Fruit fly (Drosophila melanogaster) whole organism, embryonic: ENCODE measurements around the gene CG7304.

ENCODE experiments used
- CG10267 ChIP-seq: fragments of 200-800 bp; sonication (Bioruptor generic); optimal IDR thresholded peaks from 2 replicates; lab custom pipeline; 2018; ENCODE audit warnings: missing biosample characterization, mild to moderate bottlenecking, missing genetic modification characterization, moderate library complexity
- CG10959 ChIP-seq: fragments of 200-800 bp; sonication (Bioruptor generic); IDR thresholded peaks from 2 replicates; pipeline ENCODE4 v1.3.6; 2022; ENCODE audit warnings: missing biosample characterization, missing genetic modification characterization
- CG10979 ChIP-seq: fragments of 200-800 bp; sonication (Bioruptor generic); optimal IDR thresholded peaks from 2 replicates; lab custom pipeline; 2018; ENCODE audit warnings: missing biosample characterization, mild to moderate bottlenecking, missing genetic modification characterization, moderate library complexity
- CG12391 ChIP-seq: fragments of 200-800 bp; sonication (Bioruptor generic); optimal IDR thresholded peaks from 3 replicates; lab custom pipeline; 2018; ENCODE audit warnings: missing biosample characterization, mild to moderate bottlenecking, missing genetic modification characterization, moderate library complexity
- CG12659 ChIP-seq: fragments of 200-800 bp; sonication (Bioruptor generic); optimal IDR thresholded peaks from 3 replicates; lab custom pipeline; 2017; ENCODE audit warnings: mild to moderate bottlenecking, missing biosample characterization, missing genetic modification reagents, missing genetic modification characterization
- CG13775 ChIP-seq: fragments of 200-800 bp; sonication (Bioruptor generic); optimal IDR thresholded peaks from 3 replicates; lab custom pipeline; 2017; ENCODE audit warnings: missing biosample characterization, mild to moderate bottlenecking, missing genetic modification characterization
- CG14710 ChIP-seq: fragments of 200-800 bp; sonication (Bioruptor generic); optimal IDR thresholded peaks from 3 replicates; lab custom pipeline; 2019; ENCODE audit warnings: missing biosample characterization, mild to moderate bottlenecking, missing genetic modification characterization, moderate library complexity
- CG16815 ChIP-seq: fragments of 200-800 bp; sonication (Bioruptor generic); optimal IDR thresholded peaks from 3 replicates; lab custom pipeline; 2017; ENCODE audit warnings: missing biosample characterization, mild to moderate bottlenecking, missing genetic modification characterization
- CG17361 ChIP-seq: fragments of 200-800 bp; sonication (Bioruptor generic); IDR thresholded peaks from 3 replicates; pipeline ENCODE4 v1.3.6; 2022; ENCODE audit warnings: missing biosample characterization, missing genetic modification characterization
- CG17829 ChIP-seq: fragments of 200-800 bp; optimal IDR thresholded peaks from 2 replicates; lab custom pipeline; 2019; ENCODE audit warnings: missing biosample characterization, mild to moderate bottlenecking, missing genetic modification characterization, moderate library complexity
- CG18262 ChIP-seq: fragments of 200-800 bp; optimal IDR thresholded peaks from 3 replicates; lab custom pipeline; 2019; ENCODE audit warnings: missing biosample characterization, mild to moderate bottlenecking, missing genetic modification characterization, moderate library complexity
- CG18619 ChIP-seq: fragments of 200-800 bp; sonication (Bioruptor generic); optimal IDR thresholded peaks from 3 replicates; lab custom pipeline; 2017; ENCODE audit warnings: missing biosample characterization, mild to moderate bottlenecking, missing genetic modification characterization
- CG2712 ChIP-seq: fragments of 200-800 bp; optimal IDR thresholded peaks from 3 replicates; lab custom pipeline; 2019; ENCODE audit warnings: missing biosample characterization, mild to moderate bottlenecking, missing genetic modification characterization, moderate library complexity
- CG33557 ChIP-seq: fragments of 200-800 bp; sonication (Bioruptor generic); optimal IDR thresholded peaks from 2 replicates; lab custom pipeline; 2019; ENCODE audit warnings: missing biosample characterization, mild to moderate bottlenecking, missing genetic modification characterization, moderate library complexity
- CG4404 ChIP-seq: fragments of 200-800 bp; sonication (Bioruptor generic); IDR thresholded peaks from 2 replicates; pipeline ENCODE4 v1.3.6; 2022; ENCODE audit warnings: missing biosample characterization, missing genetic modification characterization
- CG4424 ChIP-seq: fragments of 200-800 bp; sonication (Bioruptor generic); optimal IDR thresholded peaks from 3 replicates; lab custom pipeline; 2016; ENCODE audit warnings: missing biosample characterization, missing genetic modification characterization
- CG4820 ChIP-seq: fragments of 200-800 bp; sonication (Bioruptor generic); optimal IDR thresholded peaks from 3 replicates; lab custom pipeline; 2016; ENCODE audit warnings: missing biosample characterization, missing genetic modification characterization
- CG6689 ChIP-seq: fragments of 200-800 bp; sonication (Bioruptor generic); IDR thresholded peaks from 2 replicates; pipeline ENCODE4 v1.3.6; 2022; ENCODE audit warnings: missing biosample characterization, missing genetic modification characterization
- CG6813 ChIP-seq: fragments of 200-800 bp; sonication (Bioruptor generic); optimal IDR thresholded peaks from 2 replicates; lab custom pipeline; 2017; ENCODE audit warnings: missing biosample characterization, missing genetic modification characterization, mild to moderate bottlenecking, moderate library complexity, missing genetic modification reagents
- CG7556 ChIP-seq: fragments of 200-800 bp; sonication (Bioruptor generic); optimal IDR thresholded peaks from 2 replicates; lab custom pipeline; 2017; ENCODE audit warnings: missing biosample characterization, mild to moderate bottlenecking, missing genetic modification characterization
- CG7839 ChIP-seq: fragments of 200-800 bp; sonication (Bioruptor generic); optimal IDR thresholded peaks from 3 replicates; lab custom pipeline; 2018; ENCODE audit warnings: missing biosample characterization, mild to moderate bottlenecking, missing genetic modification characterization, moderate library complexity
- CG8388 ChIP-seq: fragments of 200-800 bp; sonication (Bioruptor generic); optimal IDR thresholded peaks from 2 replicates; lab custom pipeline; 2019; ENCODE audit warnings: missing biosample characterization, mild to moderate bottlenecking, missing genetic modification characterization, moderate library complexity
- CG8924 ChIP-seq: fragments of 200-800 bp; optimal IDR thresholded peaks from 3 replicates; lab custom pipeline; 2019; ENCODE audit warnings: missing biosample characterization, mild to moderate bottlenecking, missing genetic modification characterization, moderate library complexity
- CG9727 ChIP-seq: fragments of 200-800 bp; sonication (Bioruptor generic); optimal IDR thresholded peaks from 3 replicates; lab custom pipeline; 2017; ENCODE audit warnings: missing biosample characterization, mild to moderate bottlenecking, missing genetic modification characterization
- D ChIP-seq, 2 experiments: fragments of 200-800 bp in 1 of 2; fragments of >200 bp in 1 of 2; sonication (Bioruptor generic) in 1 of 2; optimal IDR thresholded peaks; 2 replicates in 1 of 2; 3 replicates in 1 of 2; lab custom pipeline; 2017; ENCODE audit warnings: mild to moderate bottlenecking in 1 of 2, missing biosample characterization in 1 of 2, missing genetic modification characterization in 1 of 2, missing genetic modification reagents in 1 of 2
- D19A ChIP-seq: fragments of 200-800 bp; optimal IDR thresholded peaks from 3 replicates; lab custom pipeline; 2019; ENCODE audit warnings: missing biosample characterization, mild to moderate bottlenecking, missing genetic modification characterization, moderate library complexity
- Dad ChIP-seq: fragments of 200-800 bp; sonication (Bioruptor generic); optimal IDR thresholded peaks from 3 replicates; lab custom pipeline; 2016; ENCODE audit warnings: missing biosample characterization, missing genetic modification characterization
- Hr3 ChIP-seq: fragments of 200-800 bp; sonication (Bioruptor generic); optimal IDR thresholded peaks from 3 replicates; lab custom pipeline; 2016; ENCODE audit warnings: missing biosample characterization, missing genetic modification characterization
- Nf-YB ChIP-seq: fragments of 200-800 bp; sonication (Bioruptor generic); optimal IDR thresholded peaks from 3 replicates; lab custom pipeline; 2019; ENCODE audit warnings: missing biosample characterization, mild to moderate bottlenecking, missing genetic modification characterization, moderate library complexity
- Spps ChIP-seq: fragments of 200-800 bp; sonication (Bioruptor generic); optimal IDR thresholded peaks from 2 replicates; lab custom pipeline; 2018; ENCODE audit warnings: missing biosample characterization, mild to moderate bottlenecking, missing genetic modification characterization
- Xrp1 ChIP-seq: fragments of 200-800 bp; sonication (Bioruptor generic); IDR thresholded peaks from 2 replicates; pipeline ENCODE4 v1.3.6; 2022; ENCODE audit warnings: missing biosample characterization, missing genetic modification characterization
- ac ChIP-seq: fragments of 200-800 bp; sonication (Bioruptor generic); optimal IDR thresholded peaks from 3 replicates; lab custom pipeline; 2017; ENCODE audit warnings: missing biosample characterization, mild to moderate bottlenecking, missing genetic modification characterization
- az2 ChIP-seq: fragments of 200-800 bp; sonication (Bioruptor generic); optimal IDR thresholded peaks from 3 replicates; lab custom pipeline; 2016; ENCODE audit warnings: missing biosample characterization, missing genetic modification characterization
- bbx ChIP-seq: fragments of 200-800 bp; sonication (Bioruptor generic); IDR thresholded peaks from 2 replicates; pipeline ENCODE4 v1.3.6; 2022; ENCODE audit warnings: missing biosample characterization, missing genetic modification characterization; ENCODE audit not compliant: partially characterized antibody
- dmrt11E ChIP-seq: fragments of 200-800 bp; sonication (Bioruptor generic); optimal IDR thresholded peaks from 3 replicates; lab custom pipeline; 2018; ENCODE audit warnings: missing biosample characterization, mild to moderate bottlenecking, missing genetic modification characterization, moderate library complexity
- exex ChIP-seq: fragments of 200-800 bp; sonication (Bioruptor generic); optimal IDR thresholded peaks from 4 replicates; lab custom pipeline; 2018; ENCODE audit warnings: missing biosample characterization, mild to moderate bottlenecking, missing genetic modification characterization, moderate library complexity
- gcm2 ChIP-seq: fragments of 200-800 bp; sonication (Bioruptor generic); optimal IDR thresholded peaks from 2 replicates; lab custom pipeline; 2016; ENCODE audit warnings: missing biosample characterization, missing genetic modification characterization
- gem ChIP-seq: fragments of 200-800 bp; sonication (Bioruptor generic); optimal IDR thresholded peaks from 2 replicates; lab custom pipeline; 2019; ENCODE audit warnings: missing biosample characterization, mild to moderate bottlenecking, missing genetic modification characterization, moderate library complexity
- grau ChIP-seq: fragments of 200-800 bp; optimal IDR thresholded peaks from 3 replicates; lab custom pipeline; 2019; ENCODE audit warnings: missing biosample characterization, mild to moderate bottlenecking, missing genetic modification characterization, moderate library complexity
- gsb-n ChIP-seq: fragments of 200-800 bp; sonication (Bioruptor generic); optimal IDR thresholded peaks from 3 replicates; lab custom pipeline; 2018; ENCODE audit warnings: missing biosample characterization, mild to moderate bottlenecking, missing genetic modification characterization
- lola ChIP-seq, 3 experiments: fragments of >200 bp in 2 of 3; fragments of 200-800 bp in 1 of 3; sonication (Bioruptor generic) in 1 of 3; optimal IDR thresholded peaks; 2 replicates each; lab custom pipeline; 2017 to 2019; ENCODE audit warnings: missing biosample characterization in 3 of 3, missing genetic modification characterization in 3 of 3, mild to moderate bottlenecking in 1 of 3, moderate library complexity in 1 of 3
- nmo ChIP-seq: fragments of 200-800 bp; sonication (Bioruptor generic); optimal IDR thresholded peaks from 2 replicates; lab custom pipeline; 2018; ENCODE audit warnings: missing biosample characterization, mild to moderate bottlenecking, missing genetic modification characterization, moderate library complexity
- phol ChIP-seq: fragments of 200-800 bp; sonication (Bioruptor generic); optimal IDR thresholded peaks from 3 replicates; lab custom pipeline; 2018; ENCODE audit warnings: missing biosample characterization, mild to moderate bottlenecking, missing genetic modification characterization, moderate library complexity
- prd ChIP-seq, 3 experiments: fragments of >200 bp in 2 of 3; fragments of 200-800 bp in 1 of 3; sonication (Bioruptor generic) in 1 of 3; optimal IDR thresholded peaks in 2 of 3; IDR thresholded peaks in 1 of 3; 2 replicates in 2 of 3; 3 replicates in 1 of 3; pipeline versions ENCODE4 v1.3.6 to Lab custom; 2017 to 2022; ENCODE audit warnings: missing biosample characterization in 1 of 3, missing genetic modification characterization in 1 of 3
- sens ChIP-seq: fragments of 200-800 bp; sonication (Bioruptor generic); peaks from one replicate; lab custom pipeline; 2016; ENCODE audit warnings: missing biosample characterization, missing genetic modification characterization
- trem ChIP-seq: fragments of 200-800 bp; optimal IDR thresholded peaks from 3 replicates; lab custom pipeline; 2019; ENCODE audit warnings: missing biosample characterization, mild to moderate bottlenecking, missing genetic modification characterization, moderate library complexity
- yki ChIP-seq: fragments of >200 bp; optimal IDR thresholded peaks from 3 replicates; lab custom pipeline; 2018
- zf30C ChIP-seq: fragments of 200-800 bp; sonication (Bioruptor generic); optimal IDR thresholded peaks from 3 replicates; lab custom pipeline; 2018; ENCODE audit warnings: missing biosample characterization, mild to moderate bottlenecking, missing genetic modification characterization
- zfh1 ChIP-seq: fragments of 200-800 bp; sonication (Bioruptor generic); IDR thresholded peaks from 3 replicates; pipeline ENCODE4 v1.3.6; 2022; ENCODE audit warnings: missing biosample characterization, missing genetic modification characterization

CG7304 gene

dm6 chr3L:15670455-15670854, 9.1 kb upstream of the CG7304 start:
- TF ChIP-seq CG12391 (tag; lab: Kevin White, UChicago): peak; percentile 54
- no peak for TF ChIP-seq prd (optimal IDR thresholded peaks at IDR 0.05; lab: Kevin White, UChicago)
- peak; percentile 40; the same call in 1 of the 3 replicates for TF ChIP-seq prd (GFP tag; IDR thresholded peaks at IDR 0.05; lab: Robert Waterston, UW)
- no peak for TF ChIP-seq CG12659 (GFP tag; lab: Kevin White, UChicago)
- TF ChIP-seq zfh1 (GFP tag; lab: Robert Waterston, UW): 0 out of 3 replicates have a peak, but pooled peaks have one; percentile 12
- peak; percentile 81 for TF ChIP-seq CG18262 (tag; lab: Kevin White, UChicago)
- TF ChIP-seq exex: no peak
- TF ChIP-seq ac (GFP tag; lab: Kevin White, UChicago): peak; percentile 68
- no peak for TF ChIP-seq D (optimal IDR thresholded peaks at IDR 0.05; lab: Kevin White, UChicago)
- peak; percentile 29 for TF ChIP-seq D (GFP tag; optimal IDR thresholded peaks at IDR 0.05; lab: Kevin White, UChicago)
- TF ChIP-seq CG14710: peak; percentile 69
- TF ChIP-seq Dad (GFP tag; lab: Kevin White, UChicago): no peak
- TF ChIP-seq Spps (tag; lab: Kevin White, UChicago): peak; percentile 10
- peak; percentile 70 for TF ChIP-seq CG17829
- TF ChIP-seq CG10979: peak; percentile 76
- TF ChIP-seq CG33557: peak; percentile 73
- peak; percentile 25 for TF ChIP-seq CG6813
- TF ChIP-seq gem: peak; percentile 62
- peak; percentile 37 for TF ChIP-seq nmo
- peak; percentile 74 for TF ChIP-seq CG2712
- TF ChIP-seq CG9727: peak; percentile 81
- peak; percentile 86 for TF ChIP-seq dmrt11E (tag; lab: Kevin White, UChicago)
- TF ChIP-seq Nf-YB (GFP tag; lab: Kevin White, UChicago): peak; percentile 5
- TF ChIP-seq CG13775 (GFP tag; lab: Kevin White, UChicago): peak; percentile 35
- peak; percentile 8 for TF ChIP-seq trem (tag; lab: Kevin White, UChicago)
- no peak for TF ChIP-seq CG4820 (GFP tag; lab: Kevin White, UChicago)
- peak; percentile 9 for TF ChIP-seq Hr3 (GFP tag; lab: Kevin White, UChicago)
- TF ChIP-seq gsb-n (tag; lab: Kevin White, UChicago): peak; percentile 19
- peak; percentile 66; the same call in 1 of the 2 replicates for TF ChIP-seq Xrp1 (GFP tag; lab: Robert Waterston, UW)
- no peak for TF ChIP-seq CG18619
- peak; percentile 83 for TF ChIP-seq zf30C (GFP tag; lab: Kevin White, UChicago)
- TF ChIP-seq CG10959: peak; percentile 48; the same call in 1 of the 2 replicates
- TF ChIP-seq D19A: peak; percentile 34
- peak; percentile 30 for TF ChIP-seq grau (tag; lab: Kevin White, UChicago)
- peak; percentile 12 for TF ChIP-seq az2 (GFP tag; lab: Kevin White, UChicago)
- peak; percentile 6 for TF ChIP-seq CG7556 (GFP tag; lab: Kevin White, UChicago)
- TF ChIP-seq CG7839 (tag; lab: Kevin White, UChicago): peak; percentile 12
- TF ChIP-seq CG8924 (tag; lab: Kevin White, UChicago): peak; percentile 56
- TF ChIP-seq CG10267 (tag; lab: Kevin White, UChicago): peak; percentile 62
- 0 out of 2 replicates have a peak, but pooled peaks have one; percentile 13 for TF ChIP-seq CG6689 (GFP tag; lab: Robert Waterston, UW)
- peak; percentile 13 for TF ChIP-seq CG4424 (GFP tag; lab: Kevin White, UChicago)
- TF ChIP-seq sens (GFP tag; lab: Kevin White, UChicago): peak; percentile 42
- no peak for TF ChIP-seq yki (lab: Kevin White, UChicago)
- peak; percentile 27 for TF ChIP-seq CG16815 (GFP tag; lab: Kevin White, UChicago)
- peak; percentile 19 for TF ChIP-seq CG8388 (GFP tag; lab: Kevin White, UChicago)
- TF ChIP-seq CG17361: peak; percentile 72
- peak; percentile 69 for TF ChIP-seq CG4404 (GFP tag; lab: Robert Waterston, UW)
- no peak for TF ChIP-seq bbx (GFP tag; lab: Robert Waterston, UW)
- no peak for TF ChIP-seq gcm2 (GFP tag; lab: Kevin White, UChicago)
- peak; percentile 48 for TF ChIP-seq phol
- peak in 1 of 3 experiments; percentile 86 for TF ChIP-seq lola (GFP tag; optimal IDR thresholded peaks at IDR 0.05; lab: Kevin White, UChicago)
